Worm (Caenorhabditis elegans) whole organism, mixed stage, embryonic: ENCODE results near the gene F46G10.1.

Experiments used
- blmp-1 ChIP-seq: fragments of 150-350 bp; optimal IDR thresholded peaks from 2 replicates; lab custom pipeline; 2014; ENCODE audit warnings: missing biosample characterization, missing genetic modification characterization
- ces-1 ChIP-seq: fragments of 150-350 bp; optimal IDR thresholded peaks from 2 replicates; lab custom pipeline; 2014; ENCODE audit warnings: missing biosample characterization, missing genetic modification reagents, missing genetic modification characterization
- elt-3 ChIP-seq: fragments of 150-350 bp; optimal IDR thresholded peaks from 2 replicates; lab custom pipeline; 2014; ENCODE audit warnings: missing biosample characterization, missing genetic modification characterization
- nhr-12 ChIP-seq: fragments of 150-350 bp; optimal IDR thresholded peaks from 2 replicates; lab custom pipeline; 2014; ENCODE audit warnings: missing biosample characterization, missing genetic modification characterization
- tbx-8 ChIP-seq: fragments of 200-800 bp; sonication (Bioruptor generic); optimal IDR thresholded peaks from 2 replicates; lab custom pipeline; 2018; ENCODE audit warnings: mild to moderate bottlenecking, missing genetic modification characterization, moderate library complexity, missing compliant biosample characterization

- no peak for TF ChIP-seq nhr-12 (tag; lab: Kevin White, UChicago)
- no peak for TF ChIP-seq tbx-8 (GFP tag; lab: Kevin White, UChicago)
- TF ChIP-seq blmp-1 = no peak
- no peak for TF ChIP-seq ces-1 (GFP tag; lab: Kevin White, UChicago)
- no peak for TF ChIP-seq elt-3 (tag; lab: Kevin White, UChicago)
These were observed 37.9 kb upstream of the F46G10.1 start for ce11 chrX:13349230-13350122.
